Fruit fly (Drosophila melanogaster): ENCODE data around the gene mldr.

DNA sequence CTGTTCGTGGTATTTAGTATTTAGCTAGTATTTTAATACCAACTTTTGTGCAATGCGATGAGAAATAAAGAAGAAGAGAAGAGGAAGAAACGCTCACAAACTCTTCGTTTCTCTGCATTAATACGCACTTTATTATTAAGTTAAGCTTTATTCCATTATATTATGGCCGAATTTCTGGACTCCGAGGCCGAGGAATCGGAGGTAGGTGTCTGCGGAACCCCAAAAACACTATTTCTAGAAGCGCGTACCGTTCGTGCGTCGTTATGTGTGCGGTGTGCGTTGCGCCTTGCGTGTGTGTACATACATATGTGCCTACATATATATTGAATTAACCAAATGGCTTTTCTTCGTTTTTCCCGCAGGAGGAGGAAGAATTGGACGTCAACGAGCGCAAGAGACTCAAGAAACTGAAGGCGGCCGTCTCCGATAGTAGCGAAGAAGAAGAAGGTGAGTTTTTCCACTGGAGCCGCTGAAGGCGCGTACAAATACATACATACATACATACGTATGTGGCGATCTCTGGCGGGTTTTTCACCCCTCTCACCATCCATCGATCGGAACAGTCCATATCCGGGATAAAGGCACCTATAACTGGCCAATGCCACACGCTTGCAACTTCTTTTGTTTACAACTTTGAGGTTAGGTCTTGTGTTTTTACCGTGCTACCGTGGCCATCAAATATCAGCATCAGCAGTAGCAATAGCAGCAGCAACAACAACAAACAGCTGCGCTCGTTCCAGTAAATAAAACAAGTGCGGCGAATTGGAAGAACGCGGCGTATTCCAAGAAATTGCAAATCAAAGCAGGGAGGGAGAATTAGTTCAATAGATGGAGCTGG is 23.1 kb upstream of the mldr start, which contains the start of gene Spt6:
- TF ChIP-seq CG5204 (GFP tag; optimal IDR thresholded peaks at IDR 0.05) (no peak), CG11617 (GFP tag; optimal IDR thresholded peaks at IDR 0.05) (no peak), CG12768 (GFP tag; optimal IDR thresholded peaks at IDR 0.05) (no peak), toe (GFP tag; optimal IDR thresholded peaks at IDR 0.05) (no peak)

Data from whole organism, adult.